Worm (Caenorhabditis elegans): ENCODE measurements around the gene srj-9.
A peak's percentile ranks its signal among the peaks of the same experiment; 100 is the strongest.

The srj-9 gene

DNA sequence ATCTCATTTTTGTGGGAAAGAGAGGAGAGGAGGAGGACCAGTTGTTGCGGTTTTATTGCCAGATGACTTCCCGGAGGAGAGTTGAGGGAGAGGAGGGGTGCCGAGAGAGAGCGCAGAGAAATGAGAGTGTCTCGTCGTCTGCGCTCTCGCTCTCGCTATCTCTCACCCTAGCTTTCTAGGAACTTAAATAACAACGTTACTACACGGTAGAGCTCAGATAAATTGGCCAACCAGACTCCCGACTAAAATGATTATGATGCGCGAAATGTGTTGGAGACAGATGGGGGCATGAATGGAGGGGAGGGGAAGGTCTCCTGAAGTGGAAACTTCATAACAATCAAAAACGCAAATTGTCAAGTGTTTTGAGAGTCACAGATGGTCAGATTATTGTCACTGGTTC is 22.9 kb downstream of the srj-9 start:
- TF ChIP-seq nhr-12 (tag; optimal IDR thresholded peaks at IDR 0.05) (no peak), lin-39 (tag; optimal IDR thresholded peaks at IDR 0.05) (peak; percentile 22)

DNA sequence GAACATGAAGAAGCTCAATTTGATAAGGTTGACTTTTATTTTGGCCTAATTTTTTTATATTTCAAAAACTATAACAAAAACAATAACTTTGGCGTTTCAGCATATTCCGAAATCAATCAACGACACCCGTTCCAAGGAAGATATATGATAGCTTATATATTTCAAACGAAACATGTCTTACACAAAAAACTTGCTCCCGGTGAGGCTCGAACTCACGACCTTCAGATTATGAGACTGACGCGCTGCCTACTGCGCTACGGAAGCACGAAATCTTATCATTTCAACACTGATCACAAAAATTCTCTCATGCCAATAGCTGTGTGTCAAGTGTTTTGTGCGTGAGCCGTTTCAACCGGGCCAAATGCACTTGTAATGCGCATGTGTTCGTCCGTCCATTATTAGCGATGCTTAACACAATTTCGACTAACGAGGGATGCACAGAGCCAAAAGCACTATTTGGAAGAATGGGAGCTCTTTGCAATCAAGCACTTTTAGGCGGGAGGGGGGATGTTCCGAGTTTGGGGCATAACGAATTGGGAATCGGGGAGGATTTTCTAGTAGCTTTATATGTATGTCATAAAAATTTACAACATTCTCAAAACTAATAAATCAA is 23.5 kb downstream of the srj-9 start:
- TF ChIP-seq sea-2 (GFP tag; optimal IDR thresholded peaks at IDR 0.05) (no peak), ceh-9 (tag; optimal IDR thresholded peaks at IDR 0.05) (no peak), elt-2 (tag; optimal IDR thresholded peaks at IDR 0.05) (no peak), elt-3 (tag; optimal IDR thresholded peaks at IDR 0.05) (no peak), hmg-11 (tag; optimal IDR thresholded peaks at IDR 0.05) (no peak), eor-1 (tag; optimal IDR thresholded peaks at IDR 0.05) (no peak), fkh-10 (GFP tag; optimal IDR thresholded peaks at IDR 0.05) (no peak)

DNA sequence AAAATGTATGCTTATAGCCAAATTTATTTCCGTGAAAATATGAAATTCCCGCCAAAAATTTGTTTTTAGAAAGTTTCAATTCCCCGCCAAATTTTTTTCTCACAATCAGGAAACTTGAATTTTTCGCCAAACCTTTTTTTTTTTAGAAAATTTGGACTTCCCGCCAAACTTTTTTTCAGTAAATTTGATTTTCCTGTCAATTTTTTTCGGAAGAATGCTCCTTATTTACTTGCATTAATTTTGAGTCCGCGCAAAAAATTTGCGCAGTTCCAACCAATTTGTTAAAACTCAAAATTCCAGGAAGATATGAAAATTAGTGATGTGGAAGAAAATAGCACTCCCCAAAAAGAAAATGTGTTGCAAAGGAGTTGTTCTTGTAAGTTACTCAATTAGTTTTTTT is 28.2 kb downstream of the srj-9 start, which contains the start of gene slc-28.2:
Gene slc-28.2, plus strand, starts transcription at position 301 of the 400 bp plus-strand sequence.
- TF ChIP-seq nhr-12 (tag; optimal IDR thresholded peaks at IDR 0.05) = no peak
- TF ChIP-seq zag-1 (tag; optimal IDR thresholded peaks at IDR 0.05) = no peak
- no peak for TF ChIP-seq lin-15B (tag; optimal IDR thresholded peaks at IDR 0.05)
- TF ChIP-seq nhr-237 (tag; optimal IDR thresholded peaks at IDR 0.05) = no peak
- TF ChIP-seq ztf-4 (tag; optimal IDR thresholded peaks at IDR 0.05) = no peak
- TF ChIP-seq lin-39 (tag; optimal IDR thresholded peaks at IDR 0.05) = no peak
- TF ChIP-seq nhr-76 (tag; optimal IDR thresholded peaks at IDR 0.05) = no peak
- no peak for TF ChIP-seq mdl-1 (tag; optimal IDR thresholded peaks at IDR 0.05)
- TF ChIP-seq hmg-11 (tag; optimal IDR thresholded peaks at IDR 0.05) = no peak
- TF ChIP-seq nhr-25 (tag; optimal IDR thresholded peaks at IDR 0.05) = no peak
- TF ChIP-seq nfya-1 (tag; optimal IDR thresholded peaks at IDR 0.05; ENCODE audit: insufficient read depth) = no peak
- TF ChIP-seq mml-1 (tag; optimal IDR thresholded peaks at IDR 0.05) = no peak
- TF ChIP-seq pha-4 (tag; optimal IDR thresholded peaks at IDR 0.05) = no peak
- TF ChIP-seq snpc-4 (tag; optimal IDR thresholded peaks at IDR 0.05) = no peak
- no peak for TF ChIP-seq aly-2 (tag; optimal IDR thresholded peaks at IDR 0.05)
- no peak for TF ChIP-seq nhr-11 (tag; optimal IDR thresholded peaks at IDR 0.05)
- no peak for TF ChIP-seq sea-2 (GFP tag; optimal IDR thresholded peaks at IDR 0.05)

DNA sequence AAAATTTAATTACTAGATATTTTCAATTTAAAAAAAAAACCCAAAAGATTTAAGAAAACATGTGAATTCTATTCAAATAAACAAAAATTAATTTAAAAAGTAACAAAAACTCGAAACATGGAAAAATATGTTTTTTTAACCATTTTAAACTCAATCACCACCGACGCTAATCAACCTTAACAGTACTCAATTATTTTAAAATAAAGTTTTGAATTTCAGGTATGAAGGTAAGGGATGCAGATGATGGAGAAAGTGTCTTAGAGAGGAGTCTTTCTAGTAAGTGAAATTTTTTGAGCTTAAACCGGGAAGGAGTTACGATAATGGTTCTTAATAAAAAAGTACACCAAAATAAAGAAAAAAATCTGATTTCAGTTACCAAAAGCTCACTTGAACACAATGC is 31.8 kb downstream of the srj-9 start, which contains the start of gene slc-28.1:
Gene slc-28.1, plus strand, starts transcription at position 301 of the 400 bp plus-strand sequence.
- TF ChIP-seq nhr-67 (tag; optimal IDR thresholded peaks at IDR 0.05) = no peak
- no peak for TF ChIP-seq elt-1 (tag; optimal IDR thresholded peaks at IDR 0.05)
- TF ChIP-seq egl-27 (tag; optimal IDR thresholded peaks at IDR 0.05) = no peak
- TF ChIP-seq mdl-1 (tag; optimal IDR thresholded peaks at IDR 0.05) = no peak
- TF ChIP-seq nhr-11 (tag; optimal IDR thresholded peaks at IDR 0.05) = no peak
- no peak for TF ChIP-seq aly-2 (tag; optimal IDR thresholded peaks at IDR 0.05)
- TF ChIP-seq hmg-11 (tag; optimal IDR thresholded peaks at IDR 0.05) = no peak
- no peak for TF ChIP-seq ztf-11 (tag; optimal IDR thresholded peaks at IDR 0.05)
- no peak for TF ChIP-seq ztf-4 (tag; optimal IDR thresholded peaks at IDR 0.05)
- TF ChIP-seq ZK546.5 (tag; optimal IDR thresholded peaks at IDR 0.05) = no peak

DNA sequence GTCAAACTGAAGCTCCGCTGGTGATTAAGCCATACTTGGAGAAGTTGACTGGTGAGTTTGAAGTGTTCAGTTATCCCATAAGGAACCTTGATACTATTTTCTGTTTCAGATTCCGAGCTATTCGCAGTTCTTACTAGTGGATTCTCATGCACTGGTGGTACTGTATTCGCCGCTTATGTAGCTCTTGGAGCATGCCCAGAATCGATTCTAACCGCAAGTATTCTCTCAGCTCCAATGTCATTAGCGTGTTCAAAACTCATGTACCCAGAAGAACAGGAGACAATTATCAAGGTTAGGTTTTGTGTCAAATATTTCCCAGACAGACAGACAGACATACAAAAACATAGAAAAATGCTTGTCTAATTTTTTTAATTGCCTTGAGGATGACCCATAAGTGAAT is 33.2 kb downstream of the srj-9 start:
- TF ChIP-seq nhr-25 (tag; optimal IDR thresholded peaks at IDR 0.05) = no peak
- no peak for TF ChIP-seq tbx-2 (tag; optimal IDR thresholded peaks at IDR 0.05)
- no peak for TF ChIP-seq pha-4 (tag; optimal IDR thresholded peaks at IDR 0.05)
- no peak for TF ChIP-seq elt-3 (tag; optimal IDR thresholded peaks at IDR 0.05)
- TF ChIP-seq jun-1 (tag; optimal IDR thresholded peaks at IDR 0.05) = no peak
- no peak for TF ChIP-seq elt-1 (tag; optimal IDR thresholded peaks at IDR 0.05)
- TF ChIP-seq nhr-77 (tag; optimal IDR thresholded peaks at IDR 0.05) = no peak
- TF ChIP-seq nhr-23 (tag; optimal IDR thresholded peaks at IDR 0.05) = no peak
- no peak for TF ChIP-seq ceh-16 (tag; optimal IDR thresholded peaks at IDR 0.05)
- TF ChIP-seq daf-12 (tag; optimal IDR thresholded peaks at IDR 0.05) = no peak
- TF ChIP-seq nhr-76 (tag; optimal IDR thresholded peaks at IDR 0.05) = no peak
- TF ChIP-seq sea-2 (GFP tag; optimal IDR thresholded peaks at IDR 0.05) = no peak
- no peak for TF ChIP-seq ama-1 (optimal IDR thresholded peaks at IDR 0.05)
- no peak for TF ChIP-seq ceh-28 (tag; optimal IDR thresholded peaks at IDR 0.05)
- no peak for TF ChIP-seq pqm-1 (tag; optimal IDR thresholded peaks at IDR 0.05)
- TF ChIP-seq zag-1 (tag; optimal IDR thresholded peaks at IDR 0.05) = no peak
- no peak for TF ChIP-seq R02D3.7 (tag; optimal IDR thresholded peaks at IDR 0.05)
- no peak for TF ChIP-seq nhr-67 (tag; optimal IDR thresholded peaks at IDR 0.05)

All from whole organism, L3 larva.